Fruit fly (Drosophila melanogaster) ovary, adult (tissue): ENCODE measurements around the gene CG42258.
A peak's percentile ranks its signal among the peaks of the same experiment; 100 is the strongest.

Experiments used
- CG17801 ChIP-seq: fragments of 200-800 bp; optimal IDR thresholded peaks from 2 replicates; lab custom pipeline; 2019; ENCODE audit warnings: missing biosample characterization, mild to moderate bottlenecking, missing genetic modification characterization, moderate library complexity; ENCODE audit not compliant: partially characterized antibody

CG42258 gene

DNA sequence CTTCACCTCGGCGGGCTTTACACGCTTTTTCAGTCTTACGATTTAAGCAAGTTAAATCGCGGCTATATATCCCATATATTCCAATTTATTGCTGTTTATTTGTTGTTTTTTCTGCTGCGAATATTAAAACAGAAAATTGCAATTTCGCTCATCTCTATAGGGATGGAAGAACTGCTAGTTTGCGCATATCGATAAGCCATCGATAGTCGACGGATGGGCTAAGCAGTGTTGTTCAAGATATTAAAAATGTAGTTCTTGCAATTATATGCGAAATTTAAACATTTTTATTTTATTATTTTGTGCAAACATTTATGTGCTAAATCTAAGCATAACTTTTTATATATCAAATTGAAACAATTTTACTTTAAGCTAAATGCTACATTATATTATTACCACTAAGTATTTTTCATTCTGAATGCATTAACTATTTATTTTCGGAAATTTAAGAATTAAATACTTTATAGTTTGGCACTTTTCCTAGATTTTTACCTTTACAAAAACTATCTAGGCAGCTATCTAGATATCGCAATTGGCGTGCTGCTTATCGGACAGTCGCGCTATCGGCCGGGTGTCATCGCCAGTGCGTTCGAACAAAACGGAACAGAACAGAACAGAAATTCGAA is at the start of gene CG42258, which contains the start of gene Rab40:
Gene CG42258 (plus strand): TSS at position 593 of the 623 bp plus-strand sequence.
Gene Rab40 (minus strand): TSS at position 177 of the 623 bp plus-strand sequence.
- TF ChIP-seq CG17801 (GFP tag; lab: Kevin White, UChicago), result peak; percentile 7

DNA sequence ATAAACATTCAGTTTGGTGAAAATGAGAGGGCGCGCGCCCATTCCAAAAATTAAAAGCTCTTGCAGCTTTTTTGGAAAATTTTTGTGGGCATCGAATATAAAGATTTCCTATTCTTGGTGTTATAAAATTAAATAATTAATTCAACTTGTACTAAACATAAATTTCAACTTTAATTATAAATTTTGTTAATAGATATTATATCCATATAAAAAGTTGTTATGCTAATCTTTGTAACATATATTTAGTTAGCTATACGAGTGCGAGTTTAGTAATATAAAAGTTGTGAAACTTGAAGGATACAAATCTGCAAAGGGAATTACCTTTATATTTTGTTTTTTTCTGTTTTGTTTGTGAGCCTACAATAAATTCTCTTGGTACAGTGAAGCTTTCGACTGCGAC is 31.9 kb upstream of the CG42258 start:
- TF ChIP-seq CG17801 (GFP tag; lab: Kevin White, UChicago), result no peak

DNA sequence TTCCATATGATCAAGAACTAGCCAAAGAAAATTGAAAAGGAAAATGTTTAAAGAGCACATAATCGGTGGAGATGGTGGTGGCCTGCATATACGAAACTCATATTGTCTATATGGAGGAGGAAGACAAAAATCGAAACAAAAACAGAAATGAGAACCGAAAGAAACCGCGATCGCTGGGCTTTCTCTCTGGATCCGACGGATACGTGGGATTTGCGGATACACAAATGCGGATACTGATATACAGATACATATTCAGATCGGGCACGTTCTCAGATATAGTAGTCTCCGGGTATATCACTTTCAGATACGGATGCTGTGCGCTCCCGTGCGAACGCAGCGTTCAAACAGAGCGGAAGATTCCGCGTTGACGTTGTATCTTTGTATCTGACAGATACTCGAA is 31.4 kb upstream of the CG42258 start, which contains the start of gene Pkcdelta:
Gene Pkcdelta (plus strand): TSS at position 301 of the 400 bp plus-strand sequence.
- TF ChIP-seq CG17801 (GFP tag; lab: Kevin White, UChicago), result no peak

DNA sequence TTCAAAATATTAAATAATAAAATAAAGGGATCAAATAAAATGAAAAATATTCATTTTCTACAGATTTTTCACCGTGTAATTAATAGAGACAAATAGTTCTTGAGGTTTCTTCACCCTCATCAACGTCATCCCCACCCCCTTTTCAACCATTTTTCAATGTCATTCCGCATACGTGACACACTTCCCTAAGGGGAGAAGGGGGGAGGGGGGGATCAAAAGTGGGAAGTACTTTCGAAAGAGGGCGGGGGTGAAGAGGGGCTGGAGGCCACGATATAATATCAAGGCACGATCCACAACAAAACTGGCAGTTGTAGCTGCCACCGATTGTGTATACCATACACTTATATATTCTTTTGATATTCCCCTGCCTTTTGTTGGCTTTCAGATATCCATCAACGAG is 28.7 kb upstream of the CG42258 start:
- no peak for TF ChIP-seq CG17801 (GFP tag; lab: Kevin White, UChicago)

DNA sequence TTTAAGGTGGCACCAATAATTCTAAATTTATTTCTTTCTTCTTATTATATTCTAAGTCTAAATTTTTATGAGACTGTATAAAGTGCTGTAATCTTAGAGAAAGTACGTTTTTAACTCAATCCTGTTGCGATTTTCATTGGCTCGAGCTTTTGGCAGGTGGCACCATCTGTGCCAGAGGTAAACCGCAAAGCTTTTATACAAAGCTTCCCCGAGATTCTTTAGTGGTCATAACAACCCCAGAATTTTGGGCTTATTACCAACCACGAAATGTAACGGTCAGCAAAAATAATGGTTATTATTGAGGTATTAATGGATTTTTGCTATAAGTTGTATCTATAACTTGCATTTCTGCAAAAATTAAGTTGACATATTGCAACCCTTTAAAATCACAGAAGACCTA is 26.2 kb upstream of the CG42258 start:
- no peak for TF ChIP-seq CG17801 (GFP tag; lab: Kevin White, UChicago)

DNA sequence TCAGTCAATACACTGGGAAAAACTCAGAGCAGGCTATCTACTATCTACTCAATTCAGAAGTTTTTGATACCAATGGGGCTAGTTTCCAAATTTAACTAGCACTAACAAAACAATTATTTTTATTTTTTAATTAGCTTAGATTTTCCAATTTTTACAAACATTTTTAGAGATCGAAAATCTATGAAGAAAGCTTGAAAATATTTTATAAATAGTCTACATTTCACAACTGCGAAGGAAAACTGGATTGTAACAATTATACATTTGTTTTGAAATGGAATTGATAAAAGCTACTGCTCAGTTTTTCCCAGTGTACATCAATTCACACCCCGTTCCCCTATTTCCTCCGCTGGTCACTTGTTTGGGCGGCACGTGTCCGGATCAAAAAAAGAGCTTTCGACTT is 15.5 kb upstream of the CG42258 start:
- no peak for TF ChIP-seq CG17801 (GFP tag; lab: Kevin White, UChicago)

DNA sequence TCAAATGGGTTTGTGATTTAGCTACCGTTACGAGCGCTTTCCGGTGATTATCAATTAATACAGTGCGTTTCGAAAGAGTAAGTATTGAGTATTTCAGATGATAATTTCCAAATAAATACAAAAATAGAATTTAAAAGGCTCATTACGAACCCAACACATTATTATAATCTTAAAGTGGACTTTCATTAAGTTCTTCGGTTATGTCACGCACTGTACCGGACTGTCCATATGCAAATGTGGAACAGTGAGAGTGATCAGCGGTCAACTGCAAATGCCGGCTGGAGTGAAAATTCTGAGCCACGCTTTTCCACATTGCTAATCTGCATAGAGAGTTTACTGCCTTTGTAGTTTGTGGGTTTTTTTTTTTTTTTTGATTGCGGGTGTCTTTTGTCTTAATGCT is 9.6 kb upstream of the CG42258 start:
- TF ChIP-seq CG17801 (GFP tag; lab: Kevin White, UChicago), result no peak

DNA sequence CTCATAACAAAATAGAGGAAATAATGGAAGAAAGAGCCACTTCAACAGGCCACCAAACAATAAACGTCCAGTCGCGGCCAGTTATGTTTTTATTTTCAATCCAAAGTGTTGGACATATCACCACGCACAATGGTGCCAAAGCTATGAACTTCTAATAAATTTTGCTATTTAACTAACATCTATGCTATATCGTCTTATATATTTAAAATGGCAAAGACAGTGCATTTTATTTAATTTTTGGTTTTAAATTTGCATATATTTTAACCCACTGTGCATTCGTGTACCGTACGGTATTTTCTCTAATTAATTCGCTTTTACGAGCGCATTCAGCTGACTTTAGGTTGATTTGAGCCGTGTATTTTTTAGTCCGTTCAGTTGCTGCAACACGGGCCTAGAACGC is 9.0 kb upstream of the CG42258 start, which contains the start of gene CG15927:
Gene CG15927 (plus strand): TSS at position 372 of the 400 bp plus-strand sequence.
- TF ChIP-seq CG17801 (GFP tag; lab: Kevin White, UChicago), result no peak

DNA sequence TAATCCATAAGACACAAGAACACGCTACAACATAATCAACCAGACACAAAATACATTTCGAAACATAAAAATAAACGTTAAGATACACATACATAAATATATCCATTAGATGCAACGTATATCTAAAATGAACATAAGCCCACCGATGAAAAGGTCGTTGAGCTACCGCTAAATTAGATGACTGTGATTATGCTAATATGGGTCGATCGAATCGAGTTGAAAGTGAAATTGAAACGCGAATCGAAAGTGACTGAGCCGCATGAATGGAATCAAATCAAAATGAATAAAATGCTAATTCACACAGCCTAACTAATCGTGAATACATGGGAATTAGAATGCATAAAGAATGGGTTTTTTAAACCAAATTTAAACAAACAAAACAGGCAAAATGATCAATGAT is 7.4 kb upstream of the CG42258 start:
- no peak for TF ChIP-seq CG17801 (GFP tag; lab: Kevin White, UChicago)

DNA sequence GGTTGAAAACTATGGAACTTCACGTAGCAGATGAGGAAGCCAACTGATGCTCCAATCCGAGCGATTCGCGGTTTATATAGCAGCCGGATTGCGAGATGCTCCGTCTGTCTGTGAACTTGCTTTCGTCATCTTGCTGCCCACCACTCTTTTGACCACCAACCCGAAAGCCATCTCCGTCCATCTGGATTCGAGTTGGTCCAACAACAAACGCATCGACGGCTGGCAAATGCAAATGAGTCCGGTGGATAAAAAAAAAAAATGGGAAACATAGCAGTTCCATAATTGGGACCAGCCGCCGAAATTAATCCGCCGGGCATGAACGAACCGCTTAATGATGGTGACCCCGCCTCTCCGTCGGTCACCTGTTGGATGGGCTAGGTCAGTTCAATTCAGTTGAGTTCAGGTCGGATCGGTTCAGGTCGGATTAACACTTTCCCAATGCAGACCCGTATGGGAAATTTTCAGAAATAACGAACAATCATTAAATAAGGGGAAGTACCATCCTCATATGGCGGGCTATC is 5.6 kb upstream of the CG42258 start, which contains the start of gene CG15731:
Gene CG15731 (minus strand): TSS at position 51 of the 521 bp plus-strand sequence.
- no peak for TF ChIP-seq CG17801 (GFP tag; lab: Kevin White, UChicago)

DNA sequence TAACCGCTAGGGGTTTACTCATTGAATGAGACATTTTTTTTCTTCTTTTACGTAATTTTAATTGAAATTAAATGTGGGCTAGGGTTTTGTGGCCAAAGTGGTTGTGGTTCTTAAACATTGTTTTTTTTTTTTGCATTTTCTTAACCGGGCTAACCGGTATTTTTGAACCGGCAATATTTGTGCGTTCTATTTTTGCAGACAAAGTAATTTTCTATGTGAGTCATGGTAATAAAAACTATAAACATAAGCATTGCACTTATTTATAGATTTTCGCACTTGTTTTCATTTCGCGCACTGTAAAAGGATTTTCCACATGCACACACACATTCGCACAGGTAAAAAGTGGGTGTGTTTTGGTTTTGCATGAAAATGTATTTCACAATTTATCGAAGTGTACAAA is 1.1 kb upstream of the CG42258 start:
- no peak for TF ChIP-seq CG17801 (GFP tag; lab: Kevin White, UChicago)

DNA sequence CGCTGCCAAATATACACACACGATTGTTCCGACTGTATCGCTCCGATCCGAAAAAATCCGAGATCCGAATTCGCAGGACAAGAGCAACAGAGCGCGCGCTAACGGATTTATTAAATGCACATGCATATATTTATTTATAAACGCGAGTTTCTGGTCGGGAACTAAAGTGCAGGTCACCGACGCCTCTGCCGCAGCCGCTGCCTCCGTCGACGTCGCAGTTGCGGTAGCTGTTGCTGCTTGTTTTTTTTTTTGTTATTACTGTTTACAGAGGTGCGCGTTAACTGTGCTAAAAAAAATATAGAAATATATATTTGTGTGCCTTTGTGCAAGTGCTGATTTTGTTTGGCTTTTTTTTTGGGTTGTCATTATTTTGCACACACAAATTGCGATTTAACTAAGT is 232 bp downstream of the CG42258 start:
- no peak for TF ChIP-seq CG17801 (GFP tag; lab: Kevin White, UChicago)

DNA sequence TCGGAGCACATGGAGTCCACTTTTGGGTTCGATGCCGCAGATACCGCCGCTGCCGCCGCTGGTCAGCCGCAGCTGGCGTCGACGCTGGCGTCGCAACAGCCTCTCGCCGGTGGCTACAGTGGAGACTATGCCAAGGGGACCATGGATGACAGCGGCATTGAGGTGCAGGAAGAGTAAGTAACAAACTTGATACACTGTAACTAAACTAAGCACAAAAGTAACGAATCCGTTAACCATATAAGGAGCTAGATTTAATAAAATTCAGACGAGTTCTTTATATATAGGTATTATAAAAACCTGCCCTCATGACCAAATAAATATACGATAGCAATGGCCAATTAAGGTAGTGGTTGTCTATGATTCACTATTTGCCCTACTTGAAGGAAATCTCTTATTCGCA is 2.0 kb downstream of the CG42258 start:
- no peak for TF ChIP-seq CG17801 (GFP tag; lab: Kevin White, UChicago)

DNA sequence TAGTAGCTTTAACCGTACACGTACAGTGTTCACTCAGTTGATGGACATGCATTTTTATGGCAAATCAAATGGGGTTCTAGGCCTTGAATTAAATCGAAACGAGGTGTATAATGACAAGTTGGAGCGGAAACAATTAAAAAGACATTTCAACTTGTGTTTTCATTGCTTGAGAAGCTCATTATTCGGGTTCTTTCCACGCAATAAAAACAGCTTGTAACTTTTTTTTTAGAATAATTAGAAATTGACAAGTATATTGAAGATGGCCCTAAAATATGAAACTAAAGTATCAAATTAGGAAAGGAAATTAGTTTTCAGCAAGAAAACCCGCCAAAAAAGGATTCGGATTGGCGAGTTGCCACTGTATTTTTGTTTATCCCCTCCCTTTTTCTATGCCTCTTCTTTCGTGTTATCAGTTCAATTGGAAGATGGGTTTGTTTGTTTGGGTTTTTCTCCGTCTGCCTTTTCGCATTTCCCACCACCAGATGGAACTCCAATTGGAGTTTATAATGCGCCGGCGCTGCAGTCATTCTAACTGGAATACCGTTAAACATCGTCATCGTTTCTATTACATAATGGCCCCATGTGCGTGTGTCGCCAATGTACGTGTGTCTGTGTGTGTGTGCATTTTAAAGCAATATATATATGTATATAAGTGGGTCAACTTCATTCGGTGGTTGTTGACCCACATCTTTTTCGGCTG is 3.4 kb downstream of the CG42258 start:
- no peak for TF ChIP-seq CG17801 (GFP tag; lab: Kevin White, UChicago)

DNA sequence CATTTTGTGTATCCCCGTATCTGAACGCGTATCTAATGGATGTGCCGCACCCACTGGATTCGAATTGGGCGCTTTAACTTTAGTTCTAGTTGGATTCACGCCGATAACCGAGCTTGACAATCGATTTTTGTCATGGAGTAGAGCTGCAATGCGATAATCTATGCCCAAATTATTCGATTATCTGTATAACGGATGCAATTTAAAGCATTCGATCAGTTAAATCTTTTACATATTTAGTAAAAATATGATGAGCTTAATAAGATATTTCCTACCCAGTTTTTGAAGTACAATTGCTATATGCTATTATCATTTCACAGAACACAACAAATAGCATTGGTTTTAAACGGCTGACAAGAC is 3.9 kb downstream of the CG42258 start:
- TF ChIP-seq CG17801 (GFP tag; lab: Kevin White, UChicago), result no peak

DNA sequence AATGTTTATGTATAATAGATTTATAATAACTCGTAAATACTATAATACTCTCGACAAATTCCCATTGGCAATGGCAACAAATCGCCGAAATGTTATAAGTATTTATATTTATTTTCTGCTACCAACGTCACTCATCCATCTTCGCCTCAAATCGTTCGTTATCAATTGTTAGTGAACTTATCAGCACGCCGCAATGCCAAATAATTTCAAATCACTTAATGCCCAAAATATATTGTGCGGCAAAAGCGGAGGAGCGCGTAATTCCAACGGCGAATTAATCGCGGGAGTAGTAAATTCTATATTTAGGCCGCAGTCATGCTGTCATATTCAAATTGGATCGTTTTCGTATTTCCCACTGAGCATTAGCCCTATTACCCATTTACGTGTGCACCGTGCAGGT is 5.8 kb downstream of the CG42258 start:
- TF ChIP-seq CG17801 (GFP tag; lab: Kevin White, UChicago), result no peak
